Fruit fly (Drosophila melanogaster): ENCODE measurements around the gene axed.

Gene axed

DNA sequence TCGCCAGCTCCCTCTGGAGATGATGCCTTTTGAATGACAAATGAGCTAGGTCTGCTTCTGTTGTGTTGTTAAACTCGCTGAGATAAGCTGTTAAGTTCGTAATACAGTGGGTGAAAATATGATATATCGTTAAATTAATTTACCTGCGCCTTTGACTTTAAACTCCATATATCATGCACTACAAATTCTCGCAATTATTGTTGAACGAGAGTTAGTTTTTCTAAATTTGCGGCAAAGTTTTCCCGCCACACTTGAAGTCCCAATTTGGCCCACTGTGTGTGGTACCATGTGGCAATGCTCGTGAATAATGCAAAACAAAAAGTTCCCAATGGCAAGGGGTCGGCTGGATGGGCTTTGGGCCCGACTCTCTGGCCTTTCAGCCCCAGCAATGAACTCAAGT, 32.4 kb upstream of the axed start (continued):
- TF ChIP-seq CG10631 (GFP tag; optimal IDR thresholded peaks at IDR 0.05) (peak; percentile 50), CG6808 (GFP tag; optimal IDR thresholded peaks at IDR 0.05) (peak; percentile 49), CG8319 (GFP tag; optimal IDR thresholded peaks at IDR 0.05) (peak; percentile 51), OdsH (GFP tag; optimal IDR thresholded peaks at IDR 0.05) (peak; percentile 71), svp (GFP tag) (peak; percentile 57), Ets96B (tag; optimal IDR thresholded peaks at IDR 0.05) (peak; percentile 61), fd85E (GFP tag; optimal IDR thresholded peaks at IDR 0.05) (no peak), ss (GFP tag; optimal IDR thresholded peaks at IDR 0.05) (no peak), CG31627 (GFP tag; optimal IDR thresholded peaks at IDR 0.05) (peak; percentile 70), Hr4 (GFP tag; optimal IDR thresholded peaks at IDR 0.05) (peak; percentile 77), salr (GFP tag; optimal IDR thresholded peaks at IDR 0.05) (peak in 1 of 2 experiments; percentile 50), Eip75B (GFP tag; optimal IDR thresholded peaks at IDR 0.05) (peak; percentile 47), cyc (GFP tag; optimal IDR thresholded peaks at IDR 0.05) (peak; percentile 55), CG6854 (GFP tag; optimal IDR thresholded peaks at IDR 0.05) (no peak), dac (GFP tag; optimal IDR thresholded peaks at IDR 0.05) (no peak), spab (GFP tag; optimal IDR thresholded peaks at IDR 0.05) (peak; percentile 67), Lpt (GFP tag; optimal IDR thresholded peaks at IDR 0.05) (peak; percentile 28), CG11762 (GFP tag; optimal IDR thresholded peaks at IDR 0.05; ENCODE audit: insufficient read depth) (peak; percentile 43), CG8632 (GFP tag; optimal IDR thresholded peaks at IDR 0.05) (peak; percentile 61), CG34406 (GFP tag; optimal IDR thresholded peaks at IDR 0.05) (peak; percentile 71), net (GFP tag; optimal IDR thresholded peaks at IDR 0.05) (peak; percentile 65), Hr39 (GFP tag; optimal IDR thresholded peaks at IDR 0.05) (peak; percentile 71)

dm6 chr3L:6577313-6577852, 31.7 kb upstream of the axed start:
- TF ChIP-seq CG8319 (GFP tag; optimal IDR thresholded peaks at IDR 0.05), result no peak
- no peak for TF ChIP-seq lz (GFP tag; optimal IDR thresholded peaks at IDR 0.05)
- no peak for TF ChIP-seq CG6163 (GFP tag; IDR thresholded peaks at IDR 0.05)
- TF ChIP-seq Ets96B (tag; optimal IDR thresholded peaks at IDR 0.05), result no peak
- no peak for TF ChIP-seq fkh (GFP tag; optimal IDR thresholded peaks at IDR 0.05)
- peak; percentile 16 for TF ChIP-seq CG34406 (GFP tag; optimal IDR thresholded peaks at IDR 0.05)
- TF ChIP-seq CG15336 (GFP tag; IDR thresholded peaks at IDR 0.05), result no peak
- TF ChIP-seq Sox102F (GFP tag; optimal IDR thresholded peaks at IDR 0.05), result no peak
- TF ChIP-seq fd85E (GFP tag; optimal IDR thresholded peaks at IDR 0.05), result no peak
- peak; percentile 12 for TF ChIP-seq CG32006 (GFP tag; optimal IDR thresholded peaks at IDR 0.05)
- TF ChIP-seq achi (GFP tag; optimal IDR thresholded peaks at IDR 0.05), result peak; percentile 34
- TF ChIP-seq CG6854 (GFP tag; optimal IDR thresholded peaks at IDR 0.05), result no peak
- TF ChIP-seq Eip75B (GFP tag; optimal IDR thresholded peaks at IDR 0.05), result no peak
- peak; percentile 42 for TF ChIP-seq acj6 (GFP tag; optimal IDR thresholded peaks at IDR 0.05)
- TF ChIP-seq CG1621 (tag; optimal IDR thresholded peaks at IDR 0.05), result no peak
- no peak for TF ChIP-seq CG9139 (GFP tag; optimal IDR thresholded peaks at IDR 0.05)
- TF ChIP-seq CG8119 (GFP tag; IDR thresholded peaks at IDR 0.05), result 0 out of 3 replicates have a peak, but pooled peaks have one; percentile 26
- no peak for TF ChIP-seq cyc (GFP tag; optimal IDR thresholded peaks at IDR 0.05)
- no peak for TF ChIP-seq Met (GFP tag; optimal IDR thresholded peaks at IDR 0.05)
- no peak for TF ChIP-seq CG6276 (GFP tag; optimal IDR thresholded peaks at IDR 0.05)
- TF ChIP-seq CG11294 (GFP tag; IDR thresholded peaks at IDR 0.05), result no peak
- no peak for TF ChIP-seq esn (GFP tag; optimal IDR thresholded peaks at IDR 0.05)
- TF ChIP-seq dsx (GFP tag; optimal IDR thresholded peaks at IDR 0.05; ENCODE audit: poor library complexity, severe bottlenecking), result no peak
- no peak for TF ChIP-seq CG3919 (GFP tag; optimal IDR thresholded peaks at IDR 0.05)
- TF ChIP-seq Smox (GFP tag; optimal IDR thresholded peaks at IDR 0.05), result no peak
- no peak for TF ChIP-seq dac (GFP tag; optimal IDR thresholded peaks at IDR 0.05)
- no peak for TF ChIP-seq Eip93F (GFP tag; optimal IDR thresholded peaks at IDR 0.05)
- TF ChIP-seq Lpt (GFP tag; optimal IDR thresholded peaks at IDR 0.05), result no peak
- TF ChIP-seq CG6808 (GFP tag; optimal IDR thresholded peaks at IDR 0.05), result no peak
- no peak for TF ChIP-seq salr (GFP tag; optimal IDR thresholded peaks at IDR 0.05)
- TF ChIP-seq Hr39 (GFP tag; optimal IDR thresholded peaks at IDR 0.05), result no peak
- no peak for TF ChIP-seq Sox15 (GFP tag; optimal IDR thresholded peaks at IDR 0.05)
- TF ChIP-seq Hr38 (GFP tag; optimal IDR thresholded peaks at IDR 0.05), result no peak
- TF ChIP-seq CG31627 (GFP tag; optimal IDR thresholded peaks at IDR 0.05), result no peak
- TF ChIP-seq CG11902 (GFP tag; optimal IDR thresholded peaks at IDR 0.05), result no peak
- TF ChIP-seq CG4318 (GFP tag; optimal IDR thresholded peaks at IDR 0.05), result no peak
- peak; percentile 69 for TF ChIP-seq Eip78C (GFP tag)
- no peak for TF ChIP-seq ss (GFP tag; optimal IDR thresholded peaks at IDR 0.05)
- TF ChIP-seq CG6792 (GFP tag; optimal IDR thresholded peaks at IDR 0.05), result no peak
- no peak for TF ChIP-seq eg (GFP tag; IDR thresholded peaks at IDR 0.05)
- TF ChIP-seq pdm3 (GFP tag; optimal IDR thresholded peaks at IDR 0.05), result no peak

Data from whole organism, prepupa.